Worm (Caenorhabditis elegans) whole organism, L4 larva: ENCODE data around the gene oig-5.

ENCODE experiments used
- D1046.2 ChIP-seq: fragments of 200-800 bp; sonication (Bioruptor generic); IDR thresholded peaks from 2 replicates; pipeline ENCODE4 v1.3.6; 2022; ENCODE audit warnings: missing genetic modification characterization, missing compliant biosample characterization
- F10B5.3 ChIP-seq: sonication (generic microtip); optimal IDR thresholded peaks from 2 replicates; lab custom pipeline; 2016; ENCODE audit warnings: mild to moderate bottlenecking, missing genetic modification characterization, missing compliant biosample characterization
- F37D6.2 ChIP-seq: sonication (generic microtip); optimal IDR thresholded peaks from 2 replicates; lab custom pipeline; 2016; ENCODE audit warnings: mild to moderate bottlenecking, missing genetic modification characterization, missing compliant biosample characterization
- R02D3.7 ChIP-seq: fragments of 150-350 bp; sonication (generic microtip); optimal IDR thresholded peaks from 3 replicates; lab custom pipeline; 2014; ENCODE audit warnings: missing biosample characterization, missing genetic modification characterization
- T20F7.1 ChIP-seq: fragments of 200-800 bp; sonication (Bioruptor generic); optimal IDR thresholded peaks from 2 replicates; lab custom pipeline; 2018; ENCODE audit warnings: mild to moderate bottlenecking, missing genetic modification characterization, missing compliant biosample characterization
- T26A8.4 ChIP-seq: fragments of 200-800 bp; sonication (Bioruptor generic); IDR thresholded peaks from 2 replicates; pipeline ENCODE4 v1.3.6; 2022; ENCODE audit warnings: missing genetic modification characterization, missing compliant biosample characterization
- aha-1 ChIP-seq: fragments of 150-350 bp; peaks from one replicate; lab custom pipeline; 2014; ENCODE audit warnings: missing biosample characterization, missing genetic modification characterization
- ama-1 ChIP-seq: fragments of 150-350 bp; optimal IDR thresholded peaks from 2 replicates; lab custom pipeline; 2014; ENCODE audit warnings: inconsistent platforms, mixed read lengths
- ceh-20 ChIP-seq: fragments of 200-800 bp; sonication (Bioruptor generic); IDR thresholded peaks from 2 replicates; pipeline ENCODE4 v1.3.6; 2022; ENCODE audit warnings: missing genetic modification reagents, missing genetic modification characterization, missing compliant biosample characterization
- ceh-32 ChIP-seq: sonication (generic microtip); optimal IDR thresholded peaks from 2 replicates; lab custom pipeline; 2016; ENCODE audit warnings: mild to moderate bottlenecking, missing genetic modification characterization, missing compliant biosample characterization; ENCODE audit not compliant: poor library complexity
- ces-1 ChIP-seq: fragments of 150-350 bp; sonication (generic microtip); optimal IDR thresholded peaks from 4 replicates; lab custom pipeline; 2014; ENCODE audit warnings: missing biosample characterization, missing genetic modification reagents, missing genetic modification characterization
- cey-2 ChIP-seq: sonication (generic microtip); optimal IDR thresholded peaks from 3 replicates; lab custom pipeline; 2017; ENCODE audit warnings: missing genetic modification characterization, mild to moderate bottlenecking, missing compliant biosample characterization, antibody characterized with exemption, borderline replicate concordance; ENCODE audit not compliant: insufficient read depth
- ctbp-1 ChIP-seq: fragments of 200-800 bp; sonication (Bioruptor generic); IDR thresholded peaks from 2 replicates; pipeline ENCODE4 v1.3.6; 2022; ENCODE audit warnings: missing genetic modification reagents, missing genetic modification characterization, missing compliant biosample characterization
- daf-16 ChIP-seq, 3 experiments: sonication (generic microtip); optimal IDR thresholded peaks; 2 replicates each; lab custom pipeline; 2016 to 2017; ENCODE audit warnings: missing genetic modification characterization in 3 of 3, missing genetic modification reagents in 3 of 3, mild to moderate bottlenecking in 2 of 3, missing compliant biosample characterization in 2 of 3, missing biosample characterization in 1 of 3, moderate library complexity in 1 of 3
- daf-8 ChIP-seq: fragments of 200-800 bp; sonication (Bioruptor generic); IDR thresholded peaks from 2 replicates; pipeline ENCODE4 v1.3.6; 2022; ENCODE audit warnings: missing genetic modification characterization, missing compliant biosample characterization
- egl-27 ChIP-seq: sonication (generic microtip); optimal IDR thresholded peaks from 3 replicates; lab custom pipeline; 2017; ENCODE audit warnings: missing biosample characterization, missing genetic modification reagents, missing genetic modification characterization
- egl-43 ChIP-seq: fragments of 200-800 bp; sonication (Bioruptor generic); IDR thresholded peaks from 2 replicates; pipeline ENCODE4 v1.3.6; 2022; ENCODE audit warnings: missing genetic modification reagents, missing genetic modification characterization, missing compliant biosample characterization
- fos-1 ChIP-seq: fragments of 150-350 bp; optimal IDR thresholded peaks from 2 replicates; lab custom pipeline; 2014; ENCODE audit warnings: missing biosample characterization, missing genetic modification characterization
- gei-8 ChIP-seq: fragments of 200-800 bp; sonication (Bioruptor generic); optimal IDR thresholded peaks from 2 replicates; lab custom pipeline; 2018; ENCODE audit warnings: mild to moderate bottlenecking, missing genetic modification characterization, missing compliant biosample characterization
- hlh-30 ChIP-seq: sonication (generic microtip); optimal IDR thresholded peaks from 2 replicates; lab custom pipeline; 2017; ENCODE audit warnings: antibody characterized with exemption, mild to moderate bottlenecking, missing genetic modification characterization, missing compliant biosample characterization; ENCODE audit not compliant: insufficient read depth
- hmg-1.1 ChIP-seq: fragments of 200-800 bp; sonication (Bioruptor generic); IDR thresholded peaks from 2 replicates; pipeline ENCODE4 v1.3.6; 2022; ENCODE audit warnings: missing genetic modification reagents, missing genetic modification characterization, missing compliant biosample characterization
- lim-7 ChIP-seq: fragments of 200-800 bp; sonication (Bioruptor generic); IDR thresholded peaks from 2 replicates; pipeline ENCODE4 v1.3.6; 2022; ENCODE audit warnings: missing genetic modification characterization, missing compliant biosample characterization
- lin-1 ChIP-seq: fragments of 200-800 bp; sonication (Bioruptor generic); IDR thresholded peaks from 2 replicates; pipeline ENCODE4 v1.3.6; 2022; ENCODE audit warnings: missing genetic modification reagents, missing genetic modification characterization, missing compliant biosample characterization
- lin-38 ChIP-seq: fragments of 200-800 bp; sonication (Bioruptor generic); IDR thresholded peaks from 2 replicates; pipeline ENCODE4 v1.3.6; 2022; ENCODE audit warnings: missing genetic modification reagents, missing genetic modification characterization, missing compliant biosample characterization
- lin-39 ChIP-seq: fragments of 150-350 bp; optimal IDR thresholded peaks from 2 replicates; lab custom pipeline; 2014; ENCODE audit warnings: missing biosample characterization, missing genetic modification reagents, missing genetic modification characterization
- lsy-2 ChIP-seq, 2 experiments: fragments of 150-350 bp in 1 of 2; sonication (generic microtip) in 1 of 2; optimal IDR thresholded peaks; 2 replicates each; lab custom pipeline; 2014 to 2017; ENCODE audit warnings: missing biosample characterization in 2 of 2, missing genetic modification characterization in 2 of 2
- mes-2 ChIP-seq: sonication (generic microtip); optimal IDR thresholded peaks from 2 replicates; lab custom pipeline; 2016; ENCODE audit warnings: missing genotype, mild to moderate bottlenecking, missing genetic modification characterization, missing compliant biosample characterization; ENCODE audit not compliant: poor library complexity, severe bottlenecking
- mxl-3 ChIP-seq: fragments of 200-800 bp; sonication (Bioruptor generic); optimal IDR thresholded peaks from 2 replicates; lab custom pipeline; 2018; ENCODE audit warnings: mild to moderate bottlenecking, missing genetic modification characterization, missing compliant biosample characterization
- nhr-111 ChIP-seq: fragments of 200-800 bp; sonication (Bioruptor generic); optimal IDR thresholded peaks from 2 replicates; lab custom pipeline; 2018; ENCODE audit warnings: mild to moderate bottlenecking, missing genetic modification characterization, missing compliant biosample characterization
- nhr-237 ChIP-seq: sonication (generic microtip); optimal IDR thresholded peaks from 2 replicates; lab custom pipeline; 2017; ENCODE audit warnings: missing biosample characterization, missing genetic modification characterization
- nhr-28 ChIP-seq: fragments of 150-350 bp; optimal IDR thresholded peaks from 2 replicates; lab custom pipeline; 2014; ENCODE audit warnings: missing biosample characterization, missing genetic modification characterization
- nhr-42 ChIP-seq: fragments of 200-800 bp; sonication (Bioruptor generic); IDR thresholded peaks from 2 replicates; pipeline ENCODE4 v1.3.6; 2022; ENCODE audit warnings: missing genetic modification characterization, missing compliant biosample characterization
- sdz-12 ChIP-seq: fragments of 200-800 bp; sonication (Bioruptor generic); optimal IDR thresholded peaks from 2 replicates; lab custom pipeline; 2018; ENCODE audit warnings: mild to moderate bottlenecking, missing genetic modification characterization, missing compliant biosample characterization
- set-16 ChIP-seq: fragments of 200-800 bp; sonication (Bioruptor generic); IDR thresholded peaks from 2 replicates; pipeline ENCODE4 v1.3.6; 2022; ENCODE audit warnings: missing genetic modification reagents, missing genetic modification characterization, missing compliant biosample characterization
- skn-1 ChIP-seq: fragments of 150-350 bp; optimal IDR thresholded peaks from 2 replicates; lab custom pipeline; 2014; ENCODE audit warnings: missing biosample characterization, missing genetic modification characterization
- snpc-1.2 ChIP-seq: fragments of 200-800 bp; sonication (Bioruptor generic); IDR thresholded peaks from 2 replicates; pipeline ENCODE4 v1.3.6; 2022; ENCODE audit warnings: missing genetic modification reagents, missing genetic modification characterization, missing compliant biosample characterization
- spr-1 ChIP-seq: sonication (generic microtip); optimal IDR thresholded peaks from 2 replicates; lab custom pipeline; 2016; ENCODE audit warnings: mild to moderate bottlenecking, missing genetic modification characterization, missing compliant biosample characterization
- unc-130 ChIP-seq: sonication (generic microtip); optimal IDR thresholded peaks from 2 replicates; lab custom pipeline; 2016; ENCODE audit warnings: missing genetic modification reagents, missing genetic modification characterization, missing compliant biosample characterization
- vab-7 ChIP-seq: fragments of 200-800 bp; sonication (Bioruptor generic); IDR thresholded peaks from 2 replicates; pipeline ENCODE4 v1.3.6; 2022; ENCODE audit warnings: missing genetic modification reagents, missing genetic modification characterization, missing compliant biosample characterization
- zag-1 ChIP-seq: fragments of 150-350 bp; optimal IDR thresholded peaks from 2 replicates; lab custom pipeline; 2014; ENCODE audit warnings: missing biosample characterization, missing genetic modification characterization
- zip-11 ChIP-seq: fragments of 200-800 bp; sonication (Bioruptor generic); IDR thresholded peaks from 2 replicates; pipeline ENCODE4 v1.3.6; 2022; ENCODE audit warnings: missing genetic modification characterization, missing compliant biosample characterization
- zip-2 ChIP-seq: fragments of 150-350 bp; optimal IDR thresholded peaks from 2 replicates; lab custom pipeline; 2014; ENCODE audit warnings: missing biosample characterization, missing genetic modification characterization
- ztf-11 ChIP-seq: fragments of 150-350 bp; optimal IDR thresholded peaks from 2 replicates; lab custom pipeline; 2014; ENCODE audit warnings: missing biosample characterization, missing genetic modification characterization

The oig-5 gene

ce11 chrIV:14797354-14797753 lies 9.6 kb upstream of the oig-5 start, which contains the start of the genes Y57G11C.1147 and nuo-3:
TSS of gene Y57G11C.1147 (minus strand) at chrIV:14797514.
TSS of gene nuo-3 (minus strand) at chrIV:14797544.
- TF ChIP-seq F37D6.2 (tag; lab: Kevin White, UChicago) (no peak), zip-11 (GFP tag; lab: Robert Waterston, UW) (no peak), set-16 (GFP tag; lab: Robert Waterston, UW) (peak; percentile 29; the same call in 1 of the 2 replicates), aha-1 (tag; lab: Kevin White, UChicago) (peak; percentile 26), mes-2 (tag; lab: Kevin White, UChicago) (peak; percentile 38), R02D3.7 (tag; lab: Kevin White, UChicago) (peak; percentile 48), daf-16 (GFP tag; optimal IDR thresholded peaks at IDR 0.05; lab: Kevin White, UChicago) (no peak), daf-16 (tag; optimal IDR thresholded peaks at IDR 0.05; lab: Kevin White, UChicago) (peak; percentile 15), nhr-237 (no peak), hmg-1.1 (GFP tag; lab: Robert Waterston, UW) (0 out of 2 replicates have a peak, but pooled peaks have one; percentile 14), lsy-2 (tag; optimal IDR thresholded peaks at IDR 0.05; lab: Kevin White, UChicago) (peak in 1 of 2 experiments; percentile 8), mxl-3 (peak; percentile 23), hlh-30 (tag; lab: Kevin White, UChicago) (peak; percentile 63), skn-1 (tag; lab: Kevin White, UChicago) (no peak), ama-1 (lab: Kevin White, UChicago) (peak; percentile 32)
- TF ChIP-seq, all 104 proteins: peak for 10

- TF ChIP-seq fos-1 (tag; lab: Kevin White, UChicago) (no peak), ces-1 (no peak), hmg-1.1 (GFP tag; lab: Robert Waterston, UW) (0 out of 2 replicates have a peak, but pooled peaks have one; percentile 0), ztf-11 (no peak), vab-7 (GFP tag; lab: Robert Waterston, UW) (no peak), egl-43 (GFP tag; lab: Robert Waterston, UW) (no peak), mes-2 (tag; lab: Kevin White, UChicago) (no peak)
- TF ChIP-seq, all 104 proteins: peak for 1
Measured at ce11 chrIV:14797849-14798248, 9.2 kb upstream of the oig-5 start, which contains the start of gene arl-8. TSS of gene arl-8 (plus strand) at chrIV:14798149.

- 0 out of 2 replicates have a peak, but pooled peaks have one; percentile 11 for TF ChIP-seq nhr-42
- no peak for TF ChIP-seq cey-2 (tag; lab: Kevin White, UChicago)
- TF ChIP-seq D1046.2 (GFP tag; lab: Robert Waterston, UW) = 0 out of 2 replicates have a peak, but pooled peaks have one; percentile 47
- TF ChIP-seq snpc-1.2 (GFP tag; lab: Robert Waterston, UW) = peak; percentile 60; the same call in 1 of the 2 replicates
- no peak for TF ChIP-seq zip-2
- TF ChIP-seq ctbp-1 (GFP tag; lab: Robert Waterston, UW) = no peak
- TF ChIP-seq lin-38 (GFP tag; lab: Robert Waterston, UW) = peak; percentile 41
- 0 out of 2 replicates have a peak, but pooled peaks have one; percentile 27 for TF ChIP-seq T26A8.4
- TF ChIP-seq lin-1 = no peak
- TF ChIP-seq, all 104 proteins: peak for 5
Measured at ce11 chrIV:14799186-14799585, 7.8 kb upstream of the oig-5 start, which contains the start of gene Y57G11C.14. TSS of gene Y57G11C.14 (plus strand) at chrIV:14799311.

DNA sequence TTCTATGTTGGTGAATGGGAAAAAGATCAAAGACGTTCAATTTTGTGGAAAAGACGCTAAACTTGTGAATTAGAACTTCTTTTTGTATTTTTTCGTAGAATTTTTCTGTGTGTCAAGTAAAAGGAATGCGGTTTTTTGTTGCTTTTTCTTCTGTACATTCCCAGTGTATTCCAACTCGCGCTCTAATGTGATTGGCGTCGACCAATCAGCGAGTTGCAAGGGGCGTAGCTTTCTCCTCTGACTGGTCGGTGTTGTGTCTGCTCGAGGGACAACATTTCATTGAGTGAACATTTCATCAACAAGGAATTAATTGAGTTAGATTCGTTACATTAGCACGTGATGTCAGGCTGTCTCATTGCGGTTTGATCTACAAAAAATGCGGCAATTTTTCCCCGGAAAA lies 6.1 kb upstream of the oig-5 start:
- TF ChIP-seq unc-130 (GFP tag; lab: Kevin White, UChicago) = no peak
- TF ChIP-seq skn-1 (tag; lab: Kevin White, UChicago) = no peak
- no peak for TF ChIP-seq zag-1 (tag; lab: Kevin White, UChicago)
- TF ChIP-seq egl-27 (tag; lab: Kevin White, UChicago) = no peak
- no peak for TF ChIP-seq lsy-2 (tag; optimal IDR thresholded peaks at IDR 0.05; lab: Kevin White, UChicago)
- TF ChIP-seq lim-7 (GFP tag; lab: Robert Waterston, UW) = no peak
- no peak for TF ChIP-seq sdz-12 (GFP tag; lab: Kevin White, UChicago)
- TF ChIP-seq nhr-111 (GFP tag; lab: Kevin White, UChicago) = no peak
- no peak for TF ChIP-seq T20F7.1 (GFP tag; lab: Kevin White, UChicago)
- TF ChIP-seq spr-1 (tag; lab: Kevin White, UChicago) = no peak
- no peak for TF ChIP-seq gei-8 (GFP tag; lab: Kevin White, UChicago)
- TF ChIP-seq nhr-28 (tag; lab: Kevin White, UChicago) = no peak
- no peak for TF ChIP-seq ceh-32
- no peak for TF ChIP-seq mes-2 (tag; lab: Kevin White, UChicago)
- TF ChIP-seq fos-1 (tag; lab: Kevin White, UChicago) = no peak
- TF ChIP-seq ceh-20 (GFP tag; lab: Robert Waterston, UW) = no peak
- TF ChIP-seq F10B5.3 (tag; lab: Kevin White, UChicago) = no peak
- TF ChIP-seq lin-39 (tag; lab: Kevin White, UChicago) = no peak
- no peak for TF ChIP-seq aha-1 (tag; lab: Kevin White, UChicago)
- no peak for TF ChIP-seq daf-8 (GFP tag; lab: Robert Waterston, UW)
